Fruit fly (Drosophila melanogaster) whole organism, wandering third instar larva: ENCODE measurements around the gene Bet1.

ENCODE experiments used
- Abd-B ChIP-seq: fragments of >200 bp; optimal IDR thresholded peaks from 2 replicates; lab custom pipeline; 2017; ENCODE audit warnings: missing biosample characterization, missing genetic modification characterization
- CG32264 ChIP-seq: fragments of 200-800 bp; sonication (Bioruptor generic); optimal IDR thresholded peaks from 2 replicates; lab custom pipeline; 2016; ENCODE audit warnings: missing biosample characterization, missing genetic modification characterization
- CG9705 ChIP-seq: fragments of 200-800 bp; sonication (Bioruptor generic); optimal IDR thresholded peaks from 2 replicates; lab custom pipeline; 2018; ENCODE audit warnings: missing biosample characterization, mild to moderate bottlenecking, missing genetic modification characterization
- CrebA ChIP-seq: fragments of 200-800 bp; sonication (Bioruptor generic); optimal IDR thresholded peaks from 2 replicates; lab custom pipeline; 2016; ENCODE audit warnings: missing biosample characterization, mild to moderate bottlenecking, missing genetic modification characterization, borderline replicate concordance
- Dfd ChIP-seq: fragments of >200 bp; optimal IDR thresholded peaks from 2 replicates; lab custom pipeline; 2017; ENCODE audit warnings: missing biosample characterization, missing genetic modification characterization
- Dif ChIP-seq: fragments of 200-275, 200-300 bp; sonication (Bioruptor generic); optimal IDR thresholded peaks from 2 replicates; lab custom pipeline; 2018; ENCODE audit warnings: missing biosample characterization, missing genetic modification characterization; ENCODE audit not compliant: partially characterized antibody
- GATAd ChIP-seq: sonication (Bioruptor generic); optimal IDR thresholded peaks from 2 replicates; lab custom pipeline; 2016; ENCODE audit warnings: missing biosample characterization, missing genetic modification characterization
- HLH106 ChIP-seq: fragments of 200-800 bp; optimal IDR thresholded peaks from 3 replicates; lab custom pipeline; 2019; ENCODE audit warnings: missing biosample characterization, mild to moderate bottlenecking, missing genetic modification characterization, moderate library complexity
- Hnf4 ChIP-seq: fragments of 200-800 bp; sonication (Bioruptor generic); optimal IDR thresholded peaks from 2 replicates; lab custom pipeline; 2016; ENCODE audit warnings: missing biosample characterization, mild to moderate bottlenecking, missing genetic modification characterization
- Hr78 ChIP-seq: fragments of >200 bp; optimal IDR thresholded peaks from 2 replicates; lab custom pipeline; 2017; ENCODE audit warnings: missing biosample characterization, missing genetic modification characterization
- Hr83 ChIP-seq: fragments of 200-300 bp; sonication (Bioruptor generic); optimal IDR thresholded peaks from 2 replicates; lab custom pipeline; 2016; ENCODE audit warnings: missing biosample characterization, mild to moderate bottlenecking, missing genetic modification characterization, moderate library complexity; ENCODE audit not compliant: poor library complexity, severe bottlenecking
- Jra ChIP-seq: sonication (Bioruptor generic); optimal IDR thresholded peaks from 2 replicates; lab custom pipeline; 2016; ENCODE audit warnings: missing biosample characterization, missing genetic modification characterization
- Mio ChIP-seq: sonication (Bioruptor generic); optimal IDR thresholded peaks from 2 replicates; lab custom pipeline; 2016; ENCODE audit warnings: missing biosample characterization, missing genetic modification characterization
- Myc ChIP-seq: fragments of >200 bp; optimal IDR thresholded peaks from 2 replicates; lab custom pipeline; 2017
- N ChIP-seq: fragments of >200 bp; optimal IDR thresholded peaks from 2 replicates; lab custom pipeline; 2018; ENCODE audit warnings: missing biosample characterization, missing external identifiers, missing genetic modification characterization
- OdsH ChIP-seq: fragments of 200-800 bp; sonication (Bioruptor generic); optimal IDR thresholded peaks from 2 replicates; lab custom pipeline; 2016; ENCODE audit warnings: missing biosample characterization, mild to moderate bottlenecking, missing genetic modification characterization
- Rel ChIP-seq, 2 experiments: fragments of 200-800 bp; sonication (Bioruptor generic) in 1 of 2; optimal IDR thresholded peaks; 2 replicates in 1 of 2; 3 replicates in 1 of 2; lab custom pipeline; 2016 to 2019; ENCODE audit warnings: mild to moderate bottlenecking in 2 of 2, missing biosample characterization in 2 of 2, missing genetic modification characterization in 2 of 2, moderate library complexity in 1 of 2
- Sp1 ChIP-seq: fragments of 200-800 bp; sonication (Bioruptor generic); optimal IDR thresholded peaks from 3 replicates; lab custom pipeline; 2019; ENCODE audit warnings: missing biosample characterization, mild to moderate bottlenecking, missing genetic modification characterization, moderate library complexity
- Vsx2 ChIP-seq: fragments of 200-300, 225-300 bp; sonication (Bioruptor generic); optimal IDR thresholded peaks from 2 replicates; lab custom pipeline; 2018; ENCODE audit warnings: missing biosample characterization, missing genetic modification characterization; ENCODE audit not compliant: partially characterized antibody
- br ChIP-seq: fragments of 200-800 bp; sonication (Bioruptor generic); optimal IDR thresholded peaks from 2 replicates; lab custom pipeline; 2016; ENCODE audit warnings: missing biosample characterization, missing genetic modification characterization
- brk ChIP-seq: fragments of 200-800 bp; sonication (Bioruptor generic); optimal IDR thresholded peaks from 2 replicates; lab custom pipeline; 2016; ENCODE audit warnings: missing biosample characterization, mild to moderate bottlenecking, missing genetic modification characterization
- dl ChIP-seq, 2 experiments: fragments of 175-275, 200-275 bp in 1 of 2; fragments of 200-275 bp in 1 of 2; sonication (Bioruptor generic); optimal IDR thresholded peaks; lab custom pipeline; 2018; ENCODE audit warnings: mild to moderate bottlenecking in 2 of 2, missing biosample characterization in 2 of 2, missing genetic modification characterization in 2 of 2, moderate library complexity in 2 of 2; ENCODE audit not compliant: partially characterized antibody in 2 of 2, insufficient read depth in 1 of 2
- dmrt93B ChIP-seq: fragments of 200-800 bp; sonication (Bioruptor generic); optimal IDR thresholded peaks from 2 replicates; lab custom pipeline; 2018; ENCODE audit warnings: missing biosample characterization, mild to moderate bottlenecking, missing genetic modification characterization
- dsf ChIP-seq: sonication (Bioruptor generic); optimal IDR thresholded peaks from 2 replicates; lab custom pipeline; 2016; ENCODE audit warnings: missing biosample characterization, missing genetic modification characterization, borderline replicate concordance
- ey ChIP-seq: fragments of 200-800 bp; sonication (Bioruptor generic); optimal IDR thresholded peaks from 2 replicates; lab custom pipeline; 2016; ENCODE audit warnings: missing biosample characterization, missing genetic modification characterization
- foxo ChIP-seq, 2 experiments: fragments of 200-800 bp; sonication (Bioruptor generic); optimal IDR thresholded peaks; 2 replicates in 1 of 2; 3 replicates in 1 of 2; lab custom pipeline; 2016 to 2017; ENCODE audit warnings: missing biosample characterization in 2 of 2, missing genetic modification characterization in 2 of 2
- fru ChIP-seq: fragments of 200-800 bp; sonication (Bioruptor generic); optimal IDR thresholded peaks from 3 replicates; lab custom pipeline; 2016; ENCODE audit warnings: missing biosample characterization, mild to moderate bottlenecking, missing genetic modification characterization
- h ChIP-seq: fragments of 200-800 bp; sonication (Bioruptor generic); optimal IDR thresholded peaks from 3 replicates; lab custom pipeline; 2016; ENCODE audit warnings: missing biosample characterization, mild to moderate bottlenecking, missing genetic modification characterization
- jim ChIP-seq: fragments of 175-275, 200-325 bp; sonication (Bioruptor generic); optimal IDR thresholded peaks from 2 replicates; lab custom pipeline; 2016; ENCODE audit warnings: missing biosample characterization, mild to moderate bottlenecking, missing genetic modification characterization
- lola ChIP-seq: fragments of >200 bp; optimal IDR thresholded peaks from 2 replicates; lab custom pipeline; 2017; ENCODE audit warnings: missing biosample characterization, missing genetic modification characterization
- pan ChIP-seq: fragments of >200 bp; optimal IDR thresholded peaks from 2 replicates; lab custom pipeline; 2017
- psq ChIP-seq: fragments of 200-800 bp; sonication (Bioruptor generic); optimal IDR thresholded peaks from 3 replicates; lab custom pipeline; 2017; ENCODE audit warnings: missing biosample characterization, mild to moderate bottlenecking, missing genetic modification characterization, moderate library complexity
- rgr ChIP-seq: fragments of 200-800 bp; sonication (Bioruptor generic); optimal IDR thresholded peaks from 3 replicates; lab custom pipeline; 2016; ENCODE audit warnings: missing biosample characterization, mild to moderate bottlenecking, missing genetic modification characterization
- sage ChIP-seq: fragments of 200-800 bp; sonication (Bioruptor generic); optimal IDR thresholded peaks from 2 replicates; lab custom pipeline; 2016; ENCODE audit warnings: missing biosample characterization, mild to moderate bottlenecking, missing genetic modification characterization
- sv ChIP-seq: fragments of 200-800 bp; sonication (Bioruptor generic); optimal IDR thresholded peaks from 3 replicates; lab custom pipeline; 2016; ENCODE audit warnings: missing biosample characterization, missing genetic modification characterization
- tai ChIP-seq: sonication (Bioruptor generic); optimal IDR thresholded peaks from 2 replicates; lab custom pipeline; 2016; ENCODE audit warnings: missing biosample characterization, missing genetic modification characterization
- usp ChIP-seq: fragments of >200 bp; optimal IDR thresholded peaks from 2 replicates; lab custom pipeline; 2017; ENCODE audit warnings: missing biosample characterization, missing genetic modification characterization
- woc ChIP-seq: sonication (Bioruptor generic); optimal IDR thresholded peaks from 2 replicates; lab custom pipeline; 2016; ENCODE audit warnings: missing biosample characterization, mild to moderate bottlenecking, missing genetic modification characterization

Gene Bet1

DNA sequence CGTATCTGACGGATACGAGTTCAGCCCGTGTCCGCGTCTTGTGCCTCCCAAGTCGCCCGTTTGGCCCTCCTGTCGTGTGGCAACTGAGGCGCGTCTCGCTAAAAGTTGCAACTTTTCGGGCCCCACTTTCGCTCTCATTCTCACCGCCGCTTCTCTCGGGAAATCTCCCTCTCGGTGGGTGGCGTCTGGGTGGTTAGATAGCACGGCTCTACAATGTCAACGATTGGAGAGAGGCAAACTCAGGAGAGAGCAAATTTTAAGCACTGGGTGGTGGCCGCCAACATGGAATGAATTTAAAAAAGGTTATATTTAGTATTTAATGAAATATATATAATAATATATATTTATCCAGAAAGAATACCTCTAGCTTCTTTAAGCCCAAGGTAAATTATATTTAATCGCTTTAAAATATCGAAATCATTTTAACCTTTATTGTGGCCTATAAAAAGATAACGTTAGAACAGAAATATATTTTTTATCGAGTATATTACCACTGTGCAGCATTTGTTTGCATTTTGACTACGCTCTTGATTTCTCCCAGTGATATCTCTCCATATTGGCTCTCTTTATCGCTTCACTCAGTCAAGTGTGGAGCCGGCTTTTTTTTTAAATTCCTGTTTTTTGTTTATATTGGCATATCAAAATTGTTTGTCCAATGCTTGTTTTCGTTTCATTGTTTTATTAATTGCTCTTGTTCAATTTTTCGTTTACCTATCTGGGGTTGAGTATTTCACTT, 31.4 kb downstream of the Bet1 start, which contains the start of gene Gbs-76A:
Gene Gbs-76A, minus strand, starts transcription at position 327 of the 736 bp plus-strand sequence.
- peak; percentile 21 for TF ChIP-seq br (GFP tag; lab: Kevin White, UChicago)
- peak; percentile 31 for TF ChIP-seq sage (GFP tag; lab: Kevin White, UChicago)
- TF ChIP-seq pan = no peak
- peak; percentile 65 for TF ChIP-seq h (GFP tag; lab: Kevin White, UChicago)
- TF ChIP-seq Abd-B = no peak
- TF ChIP-seq jim = no peak
- no peak for TF ChIP-seq Myc
- peak; percentile 72 for TF ChIP-seq brk
- TF ChIP-seq OdsH = peak; percentile 78
- no peak for TF ChIP-seq Hr83
- TF ChIP-seq N (GFP tag; lab: Kevin White, UChicago) = no peak
- TF ChIP-seq Dif = peak; percentile 80
- TF ChIP-seq dmrt93B (GFP tag; lab: Kevin White, UChicago) = peak; percentile 66
- no peak for TF ChIP-seq Dfd (GFP tag; lab: Kevin White, UChicago)
- peak; percentile 90 for TF ChIP-seq HLH106 (tag; lab: Kevin White, UChicago)
- no peak for TF ChIP-seq usp
- peak; percentile 77 for TF ChIP-seq rgr (GFP tag; lab: Kevin White, UChicago)
- no peak for TF ChIP-seq Hr78 (GFP tag; lab: Kevin White, UChicago)
- peak; percentile 57 for TF ChIP-seq tai
- TF ChIP-seq foxo (GFP tag; optimal IDR thresholded peaks at IDR 0.05; lab: Kevin White, UChicago) = peak in 1 of 2 experiments; percentile 77
- peak; percentile 71 for TF ChIP-seq Hnf4 (GFP tag; lab: Kevin White, UChicago)
- no peak for TF ChIP-seq dsf (GFP tag; lab: Kevin White, UChicago)
- TF ChIP-seq Sp1 (GFP tag; lab: Kevin White, UChicago) = peak; percentile 93
- TF ChIP-seq fru = peak; percentile 63
- no peak for TF ChIP-seq Vsx2 (GFP tag; lab: Kevin White, UChicago)
- peak; percentile 53 for TF ChIP-seq CG9705 (GFP tag; lab: Kevin White, UChicago)
- no peak for TF ChIP-seq CrebA
- peak; percentile 78 for TF ChIP-seq psq
- no peak for TF ChIP-seq GATAd
- TF ChIP-seq ey (GFP tag; lab: Kevin White, UChicago) = peak; percentile 17
- peak; percentile 37 for TF ChIP-seq CG32264
- TF ChIP-seq Mio (GFP tag; lab: Kevin White, UChicago) = no peak
- peak; percentile 65 for TF ChIP-seq woc (GFP tag; lab: Kevin White, UChicago)
- peak; percentile 45 for TF ChIP-seq Jra (GFP tag; lab: Kevin White, UChicago)
- peak; percentile 66 to 68 for TF ChIP-seq dl (GFP tag; optimal IDR thresholded peaks at IDR 0.05; lab: Kevin White, UChicago; ENCODE audit: insufficient read depth in 1 of 2, partially characterized antibody in 2 of 2)
- no peak for TF ChIP-seq sv
- no peak for TF ChIP-seq Rel (GFP tag; optimal IDR thresholded peaks at IDR 0.05; lab: Kevin White, UChicago)
- TF ChIP-seq Rel (tag; optimal IDR thresholded peaks at IDR 0.05; lab: Kevin White, UChicago) = peak; percentile 47
- no peak for TF ChIP-seq lola (GFP tag; lab: Kevin White, UChicago)

DNA sequence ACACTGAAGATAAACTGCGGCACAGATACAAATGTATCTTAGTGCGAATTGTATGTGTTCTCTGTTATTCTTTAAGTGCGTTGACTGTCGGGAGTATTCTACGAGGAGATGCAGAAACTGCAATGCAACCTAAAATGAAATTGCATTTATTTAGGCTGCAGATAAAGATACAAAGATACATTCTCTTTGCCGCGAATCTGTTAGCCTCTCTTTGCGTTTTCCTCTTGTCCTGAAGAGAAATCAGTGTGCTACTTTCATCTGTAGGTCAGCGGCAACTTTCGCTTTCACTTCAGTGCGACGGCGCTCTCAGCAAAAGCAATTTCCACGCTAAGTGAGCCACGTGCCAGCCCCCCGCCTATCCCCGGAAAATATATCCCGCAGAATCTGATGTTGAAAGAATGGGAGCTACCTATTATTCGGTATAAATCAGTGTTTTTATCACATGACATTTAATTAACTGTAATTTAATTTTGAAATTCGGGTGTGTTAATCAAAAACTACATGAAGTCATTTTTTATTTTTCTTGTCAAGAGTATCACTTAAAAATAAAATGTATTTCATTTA, 32.1 kb downstream of the Bet1 start:
- TF ChIP-seq Hr78 (GFP tag; lab: Kevin White, UChicago) (no peak), CG9705 (GFP tag; lab: Kevin White, UChicago) (no peak), Mio (GFP tag; lab: Kevin White, UChicago) (no peak), Myc (no peak), fru (no peak), tai (no peak), woc (GFP tag; lab: Kevin White, UChicago) (no peak), HLH106 (tag; lab: Kevin White, UChicago) (no peak), Abd-B (no peak), GATAd (no peak)
